Worm (Caenorhabditis elegans) whole organism, L3 larva: ENCODE measurements around the gene ipla-1.

ENCODE experiments used
- R02D3.7 ChIP-seq: fragments of 150-350 bp; optimal IDR thresholded peaks from 2 replicates; lab custom pipeline; 2014; ENCODE audit warnings: missing biosample characterization, missing genetic modification characterization
- ZK546.5 ChIP-seq: sonication (generic microtip); optimal IDR thresholded peaks from 2 replicates; lab custom pipeline; 2017; ENCODE audit warnings: missing biosample characterization, missing genetic modification characterization
- aly-2 ChIP-seq: fragments of 150-350 bp; optimal IDR thresholded peaks from 2 replicates; lab custom pipeline; 2014; ENCODE audit warnings: missing biosample characterization, missing genetic modification characterization
- ama-1 ChIP-seq: fragments of 150-350 bp; optimal IDR thresholded peaks from 2 replicates; lab custom pipeline; 2018
- ceh-16 ChIP-seq: sonication (generic microtip); optimal IDR thresholded peaks from 2 replicates; lab custom pipeline; 2017; ENCODE audit warnings: missing biosample characterization, missing genetic modification characterization
- ceh-28 ChIP-seq: fragments of 150-350 bp; optimal IDR thresholded peaks from 2 replicates; lab custom pipeline; 2014; ENCODE audit warnings: missing biosample characterization, missing genetic modification reagents, missing genetic modification characterization
- ceh-82 ChIP-seq: fragments of 150-350 bp; optimal IDR thresholded peaks from 2 replicates; lab custom pipeline; 2014; ENCODE audit warnings: missing biosample characterization, missing genetic modification characterization
- ceh-9 ChIP-seq: sonication (generic microtip); optimal IDR thresholded peaks from 2 replicates; lab custom pipeline; 2018; ENCODE audit warnings: missing biosample characterization, missing genetic modification characterization
- daf-12 ChIP-seq: fragments of 150-350 bp; optimal IDR thresholded peaks from 2 replicates; lab custom pipeline; 2014; ENCODE audit warnings: missing biosample characterization, missing genetic modification reagents, missing genetic modification characterization
- egl-27 ChIP-seq: sonication (generic microtip); optimal IDR thresholded peaks from 4 replicates; lab custom pipeline; 2017; ENCODE audit warnings: missing biosample characterization, missing genetic modification reagents, missing genetic modification characterization
- egl-5 ChIP-seq: fragments of 150-350 bp; optimal IDR thresholded peaks from 2 replicates; lab custom pipeline; 2017; ENCODE audit warnings: missing biosample characterization, missing genetic modification reagents, missing genetic modification characterization, inconsistent platforms
- elt-1 ChIP-seq: fragments of 150-350 bp; optimal IDR thresholded peaks from 2 replicates; lab custom pipeline; 2014; ENCODE audit warnings: missing biosample characterization, missing genetic modification characterization
- elt-2 ChIP-seq: sonication (generic microtip); optimal IDR thresholded peaks from 2 replicates; lab custom pipeline; 2016; ENCODE audit warnings: missing genetic modification reagents, mild to moderate bottlenecking, missing genetic modification characterization, missing compliant biosample characterization
- elt-3 ChIP-seq, 3 experiments: fragments of 150-350 bp in 1 of 3; sonication (generic microtip) in 2 of 3; optimal IDR thresholded peaks; 2 replicates in 2 of 3; 4 replicates in 1 of 3; lab custom pipeline; 2014 to 2017; ENCODE audit warnings: missing biosample characterization in 3 of 3, missing genetic modification characterization in 3 of 3
- eor-1 ChIP-seq, 2 experiments: fragments of 150-350 bp; optimal IDR thresholded peaks; 2 replicates each; lab custom pipeline; 2014 to 2018; ENCODE audit warnings: missing biosample characterization in 2 of 2, missing genetic modification characterization in 2 of 2
- fkh-10 ChIP-seq: sonication (generic microtip); optimal IDR thresholded peaks from 2 replicates; lab custom pipeline; 2017; ENCODE audit warnings: missing biosample characterization, missing genetic modification reagents, missing genetic modification characterization
- fkh-2 ChIP-seq: fragments of 150-350 bp; optimal IDR thresholded peaks from 2 replicates; lab custom pipeline; 2014; ENCODE audit warnings: missing biosample characterization, missing genetic modification reagents, missing genetic modification characterization
- fos-1 ChIP-seq: fragments of 150-350 bp; optimal IDR thresholded peaks from 2 replicates; lab custom pipeline; 2014; ENCODE audit warnings: missing biosample characterization, missing genetic modification characterization
- hmg-11 ChIP-seq: sonication (generic microtip); optimal IDR thresholded peaks from 2 replicates; lab custom pipeline; 2016; ENCODE audit warnings: missing genetic modification characterization, missing compliant biosample characterization
- jun-1 ChIP-seq: fragments of 150-350 bp; optimal IDR thresholded peaks from 2 replicates; lab custom pipeline; 2014; ENCODE audit warnings: missing biosample characterization, missing genetic modification reagents, missing genetic modification characterization
- lin-15B ChIP-seq: fragments of 150-350 bp; optimal IDR thresholded peaks from 2 replicates; lab custom pipeline; 2014; ENCODE audit warnings: missing biosample characterization, missing genetic modification characterization
- lin-39 ChIP-seq: fragments of 150-350 bp; optimal IDR thresholded peaks from 2 replicates; lab custom pipeline; 2018; ENCODE audit warnings: missing biosample characterization, missing genetic modification reagents, missing genetic modification characterization
- lsy-12 ChIP-seq: sonication (generic microtip); optimal IDR thresholded peaks from 2 replicates; lab custom pipeline; 2016; ENCODE audit warnings: mild to moderate bottlenecking, missing genetic modification characterization, missing compliant biosample characterization
- mdl-1 ChIP-seq: fragments of 150-350 bp; optimal IDR thresholded peaks from 2 replicates; lab custom pipeline; 2014; ENCODE audit warnings: missing biosample characterization, missing genetic modification characterization
- mml-1 ChIP-seq: fragments of 150-350 bp; sonication (generic microtip); optimal IDR thresholded peaks from 3 replicates; lab custom pipeline; 2014; ENCODE audit warnings: missing biosample characterization, missing genetic modification characterization
- nfya-1 ChIP-seq: sonication (generic microtip); optimal IDR thresholded peaks from 2 replicates; lab custom pipeline; 2017; ENCODE audit warnings: missing genetic modification characterization, mild to moderate bottlenecking, missing compliant biosample characterization, antibody characterized with exemption, moderate library complexity; ENCODE audit not compliant: insufficient read depth
- nhr-11 ChIP-seq: fragments of 150-350 bp; optimal IDR thresholded peaks from 2 replicates; lab custom pipeline; 2014; ENCODE audit warnings: missing biosample characterization, missing genetic modification characterization
- nhr-12 ChIP-seq: fragments of 150-350 bp; optimal IDR thresholded peaks from 2 replicates; lab custom pipeline; 2014; ENCODE audit warnings: missing biosample characterization, missing genetic modification characterization
- nhr-23 ChIP-seq: fragments of 150-350 bp; optimal IDR thresholded peaks from 2 replicates; lab custom pipeline; 2014; ENCODE audit warnings: missing biosample characterization, missing genetic modification reagents, missing genetic modification characterization
- nhr-237 ChIP-seq: fragments of 150-350 bp; optimal IDR thresholded peaks from 2 replicates; lab custom pipeline; 2014; ENCODE audit warnings: missing biosample characterization, missing genetic modification characterization
- nhr-25 ChIP-seq: sonication (generic microtip); optimal IDR thresholded peaks from 2 replicates; lab custom pipeline; 2017; ENCODE audit warnings: missing biosample characterization, missing genetic modification characterization
- nhr-28 ChIP-seq: fragments of 150-350 bp; optimal IDR thresholded peaks from 2 replicates; lab custom pipeline; 2014; ENCODE audit warnings: missing biosample characterization, missing genetic modification characterization
- nhr-43 ChIP-seq: sonication (generic microtip); optimal IDR thresholded peaks from 2 replicates; lab custom pipeline; 2016; ENCODE audit warnings: mild to moderate bottlenecking, missing genetic modification characterization, missing compliant biosample characterization; ENCODE audit not compliant: poor library complexity, severe bottlenecking
- nhr-67 ChIP-seq: fragments of 150-350 bp; optimal IDR thresholded peaks from 2 replicates; lab custom pipeline; 2014; ENCODE audit warnings: missing biosample characterization, missing genetic modification characterization
- nhr-76 ChIP-seq: fragments of 150-350 bp; sonication (generic microtip); optimal IDR thresholded peaks from 5 replicates; lab custom pipeline; 2014; ENCODE audit warnings: missing biosample characterization, missing genetic modification characterization
- nhr-77 ChIP-seq: fragments of 150-350 bp; optimal IDR thresholded peaks from 2 replicates; lab custom pipeline; 2014; ENCODE audit warnings: missing biosample characterization, missing genetic modification characterization
- pha-4 ChIP-seq: fragments of 150-350 bp; optimal IDR thresholded peaks from 2 replicates; lab custom pipeline; 2014; ENCODE audit warnings: missing biosample characterization, missing genetic modification reagents, missing genetic modification characterization
- pqm-1 ChIP-seq: fragments of 150-350 bp; optimal IDR thresholded peaks from 2 replicates; lab custom pipeline; 2017; ENCODE audit warnings: missing biosample characterization, missing genetic modification characterization, inconsistent platforms
- sea-2 ChIP-seq: fragments of 150-350 bp; sonication (generic microtip); optimal IDR thresholded peaks from 4 replicates; lab custom pipeline; 2014; ENCODE audit warnings: missing biosample characterization, missing genetic modification reagents, missing genetic modification characterization
- skn-1 ChIP-seq: fragments of 150-350 bp; optimal IDR thresholded peaks from 2 replicates; lab custom pipeline; 2014; ENCODE audit warnings: missing biosample characterization, missing genetic modification characterization
- snpc-4 ChIP-seq: fragments of 150-350 bp; optimal IDR thresholded peaks from 2 replicates; lab custom pipeline; 2014; ENCODE audit warnings: missing biosample characterization, missing genetic modification characterization
- tbx-2 ChIP-seq: sonication (generic microtip); optimal IDR thresholded peaks from 2 replicates; lab custom pipeline; 2016; ENCODE audit warnings: mild to moderate bottlenecking, missing genetic modification characterization, missing compliant biosample characterization
- unc-39 ChIP-seq: sonication (generic microtip); optimal IDR thresholded peaks from 4 replicates; lab custom pipeline; 2017; ENCODE audit warnings: missing biosample characterization, missing genetic modification characterization
- unc-62 ChIP-seq: fragments of 150-350 bp; sonication (generic microtip); optimal IDR thresholded peaks from 4 replicates; lab custom pipeline; 2014; ENCODE audit warnings: missing biosample characterization, missing genetic modification reagents, missing genetic modification characterization
- zag-1 ChIP-seq: fragments of 150-350 bp; optimal IDR thresholded peaks from 2 replicates; lab custom pipeline; 2014; ENCODE audit warnings: missing biosample characterization, missing genetic modification characterization
- ztf-11 ChIP-seq: fragments of 150-350 bp; optimal IDR thresholded peaks from 2 replicates; lab custom pipeline; 2014; ENCODE audit warnings: missing biosample characterization, missing genetic modification characterization
- ztf-4 ChIP-seq: fragments of 150-350 bp; optimal IDR thresholded peaks from 2 replicates; lab custom pipeline; 2014; ENCODE audit warnings: missing biosample characterization, missing genetic modification characterization

Gene ipla-1

DNA sequence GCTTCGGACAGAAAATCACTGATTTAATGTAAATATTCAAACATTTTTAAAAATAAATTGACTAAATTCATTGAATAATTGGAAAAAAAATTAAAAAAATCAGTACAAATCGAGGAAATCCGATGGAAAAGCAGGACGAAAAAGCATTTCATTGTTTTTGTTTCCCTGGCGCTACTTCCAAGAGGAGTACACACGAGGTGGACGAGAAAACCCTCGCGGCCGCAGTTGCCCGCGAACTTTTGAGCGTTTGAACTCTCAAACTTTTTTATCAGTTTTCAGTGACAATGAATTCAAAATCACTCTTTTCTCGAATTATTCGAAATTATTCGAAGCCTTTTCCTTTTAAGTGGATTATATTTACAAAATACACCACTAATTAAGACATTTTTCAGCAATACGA is 1.9 kb upstream of the ipla-1 start, which contains the start of gene F35D11.4:
Gene F35D11.4, plus strand, starts transcription at position 393 of the 400 bp plus-strand sequence.
- no peak for TF ChIP-seq nhr-67 (tag; lab: Kevin White, UChicago)
- no peak for TF ChIP-seq egl-27 (tag; lab: Kevin White, UChicago)
- TF ChIP-seq jun-1 (tag; lab: Kevin White, UChicago), result peak; percentile 27
- no peak for TF ChIP-seq ama-1 (lab: Kevin White, UChicago)
- no peak for TF ChIP-seq nhr-11
- no peak for TF ChIP-seq mml-1
- peak; percentile 43 for TF ChIP-seq skn-1 (tag; lab: Kevin White, UChicago)
- no peak for TF ChIP-seq eor-1 (tag; optimal IDR thresholded peaks at IDR 0.05; lab: Kevin White, UChicago)
- TF ChIP-seq nhr-43 (tag; lab: Kevin White, UChicago), result peak; percentile 92
- TF ChIP-seq elt-2, result peak; percentile 60
- TF ChIP-seq ztf-4, result no peak
- TF ChIP-seq ztf-11 (tag; lab: Kevin White, UChicago), result no peak
- TF ChIP-seq R02D3.7 (tag; lab: Kevin White, UChicago), result peak; percentile 41
- no peak for TF ChIP-seq ceh-16
- TF ChIP-seq elt-1, result no peak
- no peak for TF ChIP-seq mdl-1 (tag; lab: Kevin White, UChicago)
- TF ChIP-seq hmg-11 (tag; lab: Kevin White, UChicago), result peak; percentile 36
- TF ChIP-seq snpc-4 (tag; lab: Kevin White, UChicago), result peak; percentile 81
- TF ChIP-seq fkh-10 (GFP tag; lab: Kevin White, UChicago), result no peak
- no peak for TF ChIP-seq fos-1
- peak; percentile 74 for TF ChIP-seq nhr-23 (tag; lab: Kevin White, UChicago)
- TF ChIP-seq ZK546.5 (tag; lab: Kevin White, UChicago), result no peak
- TF ChIP-seq nhr-25, result peak; percentile 60
- TF ChIP-seq fkh-2 (tag; lab: Kevin White, UChicago), result no peak
- peak; percentile 73 for TF ChIP-seq nfya-1 (tag; lab: Kevin White, UChicago)
- TF ChIP-seq sea-2, result no peak
- no peak for TF ChIP-seq elt-3 (tag; optimal IDR thresholded peaks at IDR 0.05; lab: Kevin White, UChicago)
- no peak for TF ChIP-seq nhr-76 (tag; lab: Kevin White, UChicago)
- TF ChIP-seq nhr-12 (tag; lab: Kevin White, UChicago), result no peak
- TF ChIP-seq lin-39 (tag; lab: Kevin White, UChicago), result peak; percentile 18
- no peak for TF ChIP-seq nhr-28
- no peak for TF ChIP-seq zag-1
- TF ChIP-seq lsy-12 (tag; lab: Kevin White, UChicago), result peak; percentile 88
- no peak for TF ChIP-seq ceh-82 (tag; lab: Kevin White, UChicago)
- no peak for TF ChIP-seq daf-12 (tag; lab: Kevin White, UChicago)
- TF ChIP-seq pqm-1, result peak; percentile 62
- no peak for TF ChIP-seq ceh-9 (tag; lab: Kevin White, UChicago)
- TF ChIP-seq lin-15B (tag; lab: Kevin White, UChicago), result peak; percentile 89
- TF ChIP-seq nhr-77 (tag; lab: Kevin White, UChicago), result no peak
- no peak for TF ChIP-seq tbx-2 (tag; lab: Kevin White, UChicago)
- no peak for TF ChIP-seq aly-2 (tag; lab: Kevin White, UChicago)
- TF ChIP-seq egl-5, result peak; percentile 56
- no peak for TF ChIP-seq unc-62
- no peak for TF ChIP-seq nhr-237
- TF ChIP-seq pha-4 (tag; lab: Kevin White, UChicago), result peak; percentile 72
- peak; percentile 13 for TF ChIP-seq ceh-28
- TF ChIP-seq unc-39, result no peak

ce11 chrII:4602533-4602932 is 1.4 kb upstream of the ipla-1 start, which contains the start of gene coa-3:
Gene coa-3 (minus strand): TSS chrII:4602633.
- no peak for TF ChIP-seq elt-3 (tag; optimal IDR thresholded peaks at IDR 0.05; lab: Kevin White, UChicago)
- TF ChIP-seq R02D3.7 (tag; lab: Kevin White, UChicago), result no peak
- no peak for TF ChIP-seq unc-39
- no peak for TF ChIP-seq nhr-23 (tag; lab: Kevin White, UChicago)
